Worm (Caenorhabditis elegans) whole organism, L2 larva: ENCODE results near the gene F14D7.14.
"Not testable (repeated sequence)": the region's sequence is repeated elsewhere in the genome, so short reads cannot be mapped to it uniquely, and the experiment has no call there.

Experiments used
- C34F6.9 ChIP-seq: fragments of 150-350 bp; optimal IDR thresholded peaks from 2 replicates; lab custom pipeline; 2014; ENCODE audit warnings: missing biosample characterization, missing genetic modification characterization
- F13H6.1 ChIP-seq: sonication (generic microtip); optimal IDR thresholded peaks from 2 replicates; lab custom pipeline; 2016; ENCODE audit warnings: missing genetic modification characterization, missing compliant biosample characterization
- Y55F3AM.14 ChIP-seq: fragments of 200-800 bp; sonication (Bioruptor generic); optimal IDR thresholded peaks from 2 replicates; lab custom pipeline; 2018; ENCODE audit warnings: mild to moderate bottlenecking, missing genetic modification characterization, missing compliant biosample characterization
- alr-1 ChIP-seq: fragments of 150-350 bp; optimal IDR thresholded peaks from 2 replicates; lab custom pipeline; 2014; ENCODE audit warnings: missing biosample characterization, missing genetic modification characterization
- aly-2 ChIP-seq: fragments of 150-350 bp; optimal IDR thresholded peaks from 2 replicates; lab custom pipeline; 2014; ENCODE audit warnings: missing biosample characterization, missing genetic modification characterization
- ama-1 ChIP-seq: fragments of 150-350 bp; optimal IDR thresholded peaks from 2 replicates; lab custom pipeline; 2018; ENCODE audit warnings: inconsistent platforms
- blmp-1 ChIP-seq: sonication (generic microtip); optimal IDR thresholded peaks from 2 replicates; lab custom pipeline; 2017; ENCODE audit warnings: missing genetic modification characterization, mild to moderate bottlenecking, missing compliant biosample characterization, antibody characterized with exemption, moderate library complexity; ENCODE audit not compliant: insufficient read depth
- ceh-82 ChIP-seq: fragments of 150-350 bp; optimal IDR thresholded peaks from 2 replicates; lab custom pipeline; 2014; ENCODE audit warnings: missing biosample characterization, missing genetic modification characterization
- crh-2 ChIP-seq: sonication (generic microtip); optimal IDR thresholded peaks from 2 replicates; lab custom pipeline; 2017; ENCODE audit warnings: missing biosample characterization, missing genetic modification characterization
- dmd-4 ChIP-seq: sonication (generic microtip); optimal IDR thresholded peaks from 2 replicates; lab custom pipeline; 2017; ENCODE audit warnings: missing biosample characterization, missing genetic modification characterization
- elt-3 ChIP-seq: sonication (generic microtip); optimal IDR thresholded peaks from 2 replicates; lab custom pipeline; 2017; ENCODE audit warnings: missing biosample characterization, missing genetic modification characterization
- fos-1 ChIP-seq: fragments of 150-350 bp; optimal IDR thresholded peaks from 2 replicates; lab custom pipeline; 2014; ENCODE audit warnings: missing biosample characterization, missing genetic modification characterization
- gmeb-1 ChIP-seq: fragments of 150-350 bp; optimal IDR thresholded peaks from 2 replicates; lab custom pipeline; 2014; ENCODE audit warnings: missing biosample characterization, missing genetic modification characterization
- lin-11 ChIP-seq: fragments of 150-350 bp; sonication (generic microtip); optimal IDR thresholded peaks from 2 replicates; lab custom pipeline; 2014; ENCODE audit warnings: missing biosample characterization, missing genetic modification characterization, inconsistent platforms, mixed read lengths
- lin-39 ChIP-seq: fragments of 150-350 bp; optimal IDR thresholded peaks from 2 replicates; lab custom pipeline; 2014; ENCODE audit warnings: missing biosample characterization, missing genetic modification reagents, missing genetic modification characterization
- lsy-2 ChIP-seq, 2 experiments: fragments of 150-350 bp in 1 of 2; sonication (generic microtip) in 1 of 2; optimal IDR thresholded peaks; 2 replicates each; lab custom pipeline; 2014 to 2017; ENCODE audit warnings: missing biosample characterization in 2 of 2, missing genetic modification characterization in 2 of 2
- mab-5 ChIP-seq: fragments of 150-350 bp; optimal IDR thresholded peaks from 2 replicates; lab custom pipeline; 2014; ENCODE audit warnings: missing biosample characterization, missing genetic modification characterization
- mbf-1 ChIP-seq: sonication (generic microtip); optimal IDR thresholded peaks from 2 replicates; lab custom pipeline; 2017; ENCODE audit warnings: missing biosample characterization, missing genetic modification characterization
- nhr-10 ChIP-seq: sonication (generic microtip); optimal IDR thresholded peaks from 2 replicates; lab custom pipeline; 2017; ENCODE audit warnings: missing biosample characterization, missing genetic modification characterization
- nhr-11 ChIP-seq: fragments of 150-350 bp; optimal IDR thresholded peaks from 2 replicates; lab custom pipeline; 2014; ENCODE audit warnings: missing biosample characterization, missing genetic modification characterization
- nhr-12 ChIP-seq: fragments of 150-350 bp; optimal IDR thresholded peaks from 2 replicates; lab custom pipeline; 2014; ENCODE audit warnings: missing biosample characterization, missing genetic modification characterization
- nhr-129 ChIP-seq: fragments of 150-350 bp; optimal IDR thresholded peaks from 2 replicates; lab custom pipeline; 2014; ENCODE audit warnings: missing biosample characterization, missing genetic modification characterization
- nhr-21 ChIP-seq: fragments of 150-350 bp; optimal IDR thresholded peaks from 2 replicates; lab custom pipeline; 2014; ENCODE audit warnings: missing biosample characterization, missing genetic modification characterization
- nhr-23 ChIP-seq: fragments of 150-350 bp; optimal IDR thresholded peaks from 2 replicates; lab custom pipeline; 2014; ENCODE audit warnings: missing biosample characterization, missing genetic modification reagents, missing genetic modification characterization
- nhr-25 ChIP-seq: fragments of 150-350 bp; sonication (generic microtip); optimal IDR thresholded peaks from 3 replicates; lab custom pipeline; 2014; ENCODE audit warnings: missing biosample characterization, missing genetic modification characterization
- nhr-77 ChIP-seq: fragments of 150-350 bp; optimal IDR thresholded peaks from 2 replicates; lab custom pipeline; 2014; ENCODE audit warnings: missing biosample characterization, missing genetic modification characterization
- peb-1 ChIP-seq: fragments of 150-350 bp; optimal IDR thresholded peaks from 2 replicates; lab custom pipeline; 2014; ENCODE audit warnings: missing biosample characterization, missing genetic modification characterization
- sem-4 ChIP-seq: fragments of 150-350 bp; optimal IDR thresholded peaks from 2 replicates; lab custom pipeline; 2014; ENCODE audit warnings: missing biosample characterization, missing genetic modification reagents, missing genetic modification characterization
- sma-9 ChIP-seq, 2 experiments: fragments of 150-350 bp in 1 of 2; sonication (generic microtip) in 1 of 2; optimal IDR thresholded peaks; 2 replicates each; lab custom pipeline; 2014 to 2016; ENCODE audit warnings: missing genetic modification characterization in 2 of 2, mild to moderate bottlenecking in 1 of 2, missing biosample characterization in 1 of 2, missing compliant biosample characterization in 1 of 2, missing genetic modification reagents in 1 of 2, moderate library complexity in 1 of 2
- unc-55 ChIP-seq: fragments of 150-350 bp; sonication (generic microtip); optimal IDR thresholded peaks from 3 replicates; lab custom pipeline; 2014; ENCODE audit warnings: missing biosample characterization, missing genetic modification reagents, missing genetic modification characterization
- zag-1 ChIP-seq: fragments of 150-350 bp; optimal IDR thresholded peaks from 2 replicates; lab custom pipeline; 2014; ENCODE audit warnings: missing biosample characterization, missing genetic modification characterization
- ztf-1 ChIP-seq: fragments of 200-800 bp; sonication (Bioruptor generic); conservative IDR thresholded peaks from 2 replicates; pipeline ENCODE4 v1.3.6; 2022; ENCODE audit warnings: missing genetic modification characterization, missing compliant biosample characterization

Gene F14D7.14

ce11 chrV:14301076-14301475 is 8.7 kb upstream of the F14D7.14 start, which contains the start of gene F14D7.6:
F14D7.6 (plus strand) TSS chrV:14301413.
- TF ChIP-seq F13H6.1 (no peak), fos-1 (tag; lab: Kevin White, UChicago) (peak; percentile 52)
- TF ChIP-seq, all 48 proteins: peak for 1

- TF ChIP-seq nhr-12 (tag; lab: Kevin White, UChicago); Y55F3AM.14; lin-39: not testable (repeated sequence)
These were observed 3.0 kb upstream of the F14D7.14 start, which contains the start of gene spig-4 for ce11 chrV:14306771-14307170. spig-4 (minus strand) TSS chrV:14306871.

ce11 chrV:14308164-14308563 is 1.6 kb upstream of the F14D7.14 start, which contains the start of gene spig-5:
spig-5 (plus strand) TSS chrV:14308464.
- not testable (repeated sequence) for TF ChIP-seq lsy-2 (tag; optimal IDR thresholded peaks at IDR 0.05; lab: Kevin White, UChicago); sem-4; nhr-21 (tag; lab: Kevin White, UChicago)
- TF ChIP-seq, all 48 proteins: peak for 0; not testable (repeated sequence) for 48

- TF ChIP-seq dmd-4 (tag; lab: Kevin White, UChicago) (no peak), aly-2 (tag; lab: Kevin White, UChicago) (no peak)
These were observed 1.4 kb downstream of the F14D7.14 start, which contains the start of gene ddn-3 for ce11 chrV:14311115-14311514. ddn-3 (minus strand) TSS chrV:14311215.

- TF ChIP-seq nhr-25 (tag; lab: Kevin White, UChicago) (no peak), ceh-82 (tag; lab: Kevin White, UChicago) (no peak), gmeb-1 (no peak), fos-1 (tag; lab: Kevin White, UChicago) (no peak), mab-5 (tag; lab: Kevin White, UChicago) (no peak)
These were observed 3.0 kb downstream of the F14D7.14 start, which contains the start of gene F14D7.8 for ce11 chrV:14312695-14313094. F14D7.8 (minus strand) TSS chrV:14312795.

ce11 chrV:14314236-14314635 is 4.5 kb downstream of the F14D7.14 start, which contains the start of gene F47B8.1:
F47B8.1 (minus strand) TSS chrV:14314336.
- TF ChIP-seq nhr-10, result no peak
- TF ChIP-seq alr-1 (tag; lab: Kevin White, UChicago), result no peak
- TF ChIP-seq nhr-25 (tag; lab: Kevin White, UChicago), result no peak
- no peak for TF ChIP-seq lsy-2 (tag; optimal IDR thresholded peaks at IDR 0.05; lab: Kevin White, UChicago)
- TF ChIP-seq nhr-12 (tag; lab: Kevin White, UChicago), result no peak
- TF ChIP-seq nhr-129 (tag; lab: Kevin White, UChicago), result no peak
- no peak for TF ChIP-seq mbf-1 (tag; lab: Kevin White, UChicago)
- TF ChIP-seq, all 48 proteins: peak for 0

ce11 chrV:14316525-14316924 is 6.8 kb downstream of the F14D7.14 start, which contains the start of gene F47B8.2:
F47B8.2 (minus strand) TSS chrV:14316625.
- TF ChIP-seq elt-3 (tag; lab: Kevin White, UChicago), result no peak
- no peak for TF ChIP-seq lin-11 (tag; lab: Kevin White, UChicago)
- TF ChIP-seq fos-1 (tag; lab: Kevin White, UChicago), result no peak

- no peak for TF ChIP-seq nhr-11
- TF ChIP-seq zag-1 (tag; lab: Kevin White, UChicago), result no peak
- no peak for TF ChIP-seq sma-9 (GFP tag; optimal IDR thresholded peaks at IDR 0.05; lab: Kevin White, UChicago)
- TF ChIP-seq sma-9 (tag; optimal IDR thresholded peaks at IDR 0.05; lab: Kevin White, UChicago), result no peak
- no peak for TF ChIP-seq ztf-1 (GFP tag; lab: Robert Waterston, UW)
- peak; percentile 7 for TF ChIP-seq C34F6.9
- TF ChIP-seq ceh-82 (tag; lab: Kevin White, UChicago), result no peak
- no peak for TF ChIP-seq nhr-21 (tag; lab: Kevin White, UChicago)
- TF ChIP-seq nhr-25 (tag; lab: Kevin White, UChicago), result no peak
- TF ChIP-seq unc-55 (GFP tag; lab: Kevin White, UChicago), result peak; percentile 19
- no peak for TF ChIP-seq aly-2 (tag; lab: Kevin White, UChicago)
- no peak for TF ChIP-seq blmp-1 (tag; lab: Kevin White, UChicago)
- no peak for TF ChIP-seq peb-1 (tag; lab: Kevin White, UChicago)
- TF ChIP-seq ama-1 (lab: Kevin White, UChicago), result no peak
- TF ChIP-seq crh-2 (tag; lab: Kevin White, UChicago), result no peak
- TF ChIP-seq nhr-77 (tag; lab: Kevin White, UChicago), result no peak
- TF ChIP-seq nhr-129 (tag; lab: Kevin White, UChicago), result peak; percentile 40
- TF ChIP-seq nhr-23, result no peak
- no peak for TF ChIP-seq Y55F3AM.14
- TF ChIP-seq, all 48 proteins: peak for 3
These were observed 7.5 kb downstream of the F14D7.14 start for ce11 chrV:14317204-14317603.
